Worm (Caenorhabditis elegans) whole organism, late embryonic: ENCODE data around the gene B0416.7.

ENCODE experiments used
- C08G9.2 ChIP-seq: sonication (generic microtip); optimal IDR thresholded peaks from 2 replicates; lab custom pipeline; 2016; ENCODE audit warnings: mild to moderate bottlenecking, missing genetic modification characterization, moderate library complexity, missing compliant biosample characterization
- F13H6.1 ChIP-seq: sonication (generic microtip); optimal IDR thresholded peaks from 2 replicates; lab custom pipeline; 2016; ENCODE audit warnings: missing genetic modification characterization, missing compliant biosample characterization
- K09A11.1 ChIP-seq: sonication (generic microtip); optimal IDR thresholded peaks from 2 replicates; lab custom pipeline; 2017; ENCODE audit warnings: antibody characterized with exemption, mild to moderate bottlenecking, missing genetic modification characterization, missing compliant biosample characterization; ENCODE audit not compliant: insufficient read depth
- ceh-18 ChIP-seq: sonication (generic microtip); optimal IDR thresholded peaks from 2 replicates; lab custom pipeline; 2016; ENCODE audit warnings: missing genetic modification characterization, missing compliant biosample characterization
- ets-4 ChIP-seq: sonication (generic microtip); optimal IDR thresholded peaks from 2 replicates; lab custom pipeline; 2016; ENCODE audit warnings: missing genetic modification characterization, missing compliant biosample characterization
- odd-2 ChIP-seq: sonication (generic microtip); optimal IDR thresholded peaks from 2 replicates; lab custom pipeline; 2017; ENCODE audit warnings: antibody characterized with exemption, mild to moderate bottlenecking, missing genetic modification characterization, missing compliant biosample characterization
- pha-2 ChIP-seq: sonication (generic microtip); optimal IDR thresholded peaks from 2 replicates; lab custom pipeline; 2017; ENCODE audit warnings: mild to moderate bottlenecking, missing genetic modification characterization, missing compliant biosample characterization
- rnt-1 ChIP-seq: sonication (generic microtip); optimal IDR thresholded peaks from 2 replicates; lab custom pipeline; 2016; ENCODE audit warnings: missing genetic modification characterization, missing compliant biosample characterization
- sox-4 ChIP-seq: sonication (generic microtip); optimal IDR thresholded peaks from 2 replicates; lab custom pipeline; 2017; ENCODE audit warnings: mild to moderate bottlenecking, missing genetic modification characterization, inconsistent platforms, missing compliant biosample characterization
- tbx-2 ChIP-seq: sonication (generic microtip); optimal IDR thresholded peaks from 2 replicates; lab custom pipeline; 2016; ENCODE audit warnings: missing genetic modification characterization, missing compliant biosample characterization
- ttx-3 ChIP-seq: sonication (generic microtip); optimal IDR thresholded peaks from 2 replicates; lab custom pipeline; 2016; ENCODE audit warnings: missing genetic modification reagents, missing genetic modification characterization, missing compliant biosample characterization
- unc-42 ChIP-seq: sonication (generic microtip); optimal IDR thresholded peaks from 2 replicates; lab custom pipeline; 2016; ENCODE audit warnings: missing genotype, missing genetic modification characterization, missing compliant biosample characterization
- zip-5 ChIP-seq: sonication (generic microtip); optimal IDR thresholded peaks from 2 replicates; lab custom pipeline; 2016; ENCODE audit warnings: missing genetic modification characterization, missing compliant biosample characterization

- TF ChIP-seq C08G9.2 (tag; lab: Kevin White, UChicago) (no peak), rnt-1 (no peak), tbx-2 (no peak), ceh-18 (tag; lab: Kevin White, UChicago) (no peak), ttx-3 (tag; lab: Kevin White, UChicago) (no peak), zip-5 (no peak), ets-4 (tag; lab: Kevin White, UChicago) (no peak), sox-4 (tag; lab: Kevin White, UChicago) (no peak), pha-2 (tag; lab: Kevin White, UChicago) (no peak), K09A11.1 (no peak), unc-42 (tag; lab: Kevin White, UChicago) (no peak), F13H6.1 (tag; lab: Kevin White, UChicago) (no peak), odd-2 (tag; lab: Kevin White, UChicago) (no peak)
Observed at ce11 chrX:9274574-9274973, 23.2 kb downstream of the B0416.7 start, which contains the start of gene B0416.10.
